Worm (Caenorhabditis elegans) whole organism, L3 larva: ENCODE results near the gene T06E8.8.

Source experiments
- elt-2 ChIP-seq: sonication (generic microtip); optimal IDR thresholded peaks from 2 replicates; lab custom pipeline; 2016; ENCODE audit warnings: missing genetic modification reagents, mild to moderate bottlenecking, missing genetic modification characterization, missing compliant biosample characterization
- hmg-11 ChIP-seq: sonication (generic microtip); optimal IDR thresholded peaks from 2 replicates; lab custom pipeline; 2016; ENCODE audit warnings: missing genetic modification characterization, missing compliant biosample characterization
- mdl-1 ChIP-seq: fragments of 150-350 bp; optimal IDR thresholded peaks from 2 replicates; lab custom pipeline; 2014; ENCODE audit warnings: missing biosample characterization, missing genetic modification characterization
- nfya-1 ChIP-seq: sonication (generic microtip); optimal IDR thresholded peaks from 2 replicates; lab custom pipeline; 2017; ENCODE audit warnings: missing genetic modification characterization, mild to moderate bottlenecking, missing compliant biosample characterization, antibody characterized with exemption, moderate library complexity; ENCODE audit not compliant: insufficient read depth
- nhr-12 ChIP-seq: fragments of 150-350 bp; optimal IDR thresholded peaks from 2 replicates; lab custom pipeline; 2014; ENCODE audit warnings: missing biosample characterization, missing genetic modification characterization
- snpc-4 ChIP-seq: fragments of 150-350 bp; optimal IDR thresholded peaks from 2 replicates; lab custom pipeline; 2014; ENCODE audit warnings: missing biosample characterization, missing genetic modification characterization
- zag-1 ChIP-seq: fragments of 150-350 bp; optimal IDR thresholded peaks from 2 replicates; lab custom pipeline; 2014; ENCODE audit warnings: missing biosample characterization, missing genetic modification characterization
- ztf-11 ChIP-seq: fragments of 150-350 bp; optimal IDR thresholded peaks from 2 replicates; lab custom pipeline; 2014; ENCODE audit warnings: missing biosample characterization, missing genetic modification characterization

- TF ChIP-seq nfya-1: no peak
- TF ChIP-seq snpc-4 (tag; lab: Kevin White, UChicago): no peak
- TF ChIP-seq mdl-1 (tag; lab: Kevin White, UChicago): no peak
- TF ChIP-seq ztf-11: no peak
- TF ChIP-seq zag-1 (tag; lab: Kevin White, UChicago): no peak
- no peak for TF ChIP-seq elt-2
- no peak for TF ChIP-seq hmg-11
- no peak for TF ChIP-seq nhr-12
Observed at ce11 chrV:10070541-10070940, 27.0 kb downstream of the T06E8.8 start, which contains the start of gene nhr-192.
